Worm (Caenorhabditis elegans) whole organism, young adult: ENCODE data around the gene asp-14.

Experiments
- F10E7.11 ChIP-seq: sonication (generic microtip); optimal IDR thresholded peaks from 2 replicates; lab custom pipeline; 2017; ENCODE audit warnings: mild to moderate bottlenecking, missing genetic modification characterization, moderate library complexity, missing compliant biosample characterization
- F23B12.7 ChIP-seq: sonication (generic microtip); optimal IDR thresholded peaks from 2 replicates; lab custom pipeline; 2017; ENCODE audit warnings: missing genetic modification characterization, mild to moderate bottlenecking, missing compliant biosample characterization, antibody characterized with exemption, moderate library complexity; ENCODE audit not compliant: insufficient read depth
- Y79H2A.3 ChIP-seq: fragments of 200-800 bp; sonication (Bioruptor generic); conservative IDR thresholded peaks from 2 replicates; pipeline ENCODE4 v1.3.6; 2022; ENCODE audit warnings: missing genetic modification reagents, missing genetic modification characterization, missing compliant biosample characterization
- bed-2 ChIP-seq: fragments of 200-800 bp; sonication (Bioruptor generic); IDR thresholded peaks from 2 replicates; pipeline ENCODE4 v1.3.6; 2022; ENCODE audit warnings: missing genetic modification reagents, missing genetic modification characterization, missing compliant biosample characterization
- ceh-58 ChIP-seq: fragments of 200-800 bp; sonication (Bioruptor generic); IDR thresholded peaks from 2 replicates; pipeline ENCODE4 v1.3.6; 2022; ENCODE audit warnings: missing genetic modification characterization, missing compliant biosample characterization
- ceh-91 ChIP-seq: fragments of 200-800 bp; sonication (Bioruptor generic); IDR thresholded peaks from 2 replicates; pipeline ENCODE4 v1.3.6; 2022; ENCODE audit warnings: missing genetic modification reagents, missing genetic modification characterization, missing compliant biosample characterization
- egrh-3 ChIP-seq: fragments of 200-800 bp; sonication (Bioruptor generic); IDR thresholded peaks from 2 replicates; pipeline ENCODE4 v1.3.6; 2022; ENCODE audit warnings: missing genetic modification reagents, missing genetic modification characterization, missing compliant biosample characterization
- lin-35 ChIP-seq, 3 experiments: fragments of 150-350 bp in 2 of 3; sonication (generic microtip) in 1 of 3; optimal IDR thresholded peaks; 2 replicates each; lab custom pipeline; 2014 to 2018; ENCODE audit warnings: missing biosample characterization in 3 of 3, missing genetic modification characterization in 3 of 3, missing genetic modification reagents in 3 of 3
- nhr-27 ChIP-seq: fragments of 200-800 bp; sonication (Bioruptor generic); optimal IDR thresholded peaks from 2 replicates; lab custom pipeline; 2018; ENCODE audit warnings: mild to moderate bottlenecking, missing genetic modification characterization, moderate library complexity, missing compliant biosample characterization
- nhr-90 ChIP-seq: sonication (generic microtip); optimal IDR thresholded peaks from 2 replicates; lab custom pipeline; 2016; ENCODE audit warnings: missing genotype, mild to moderate bottlenecking, missing genetic modification characterization, missing compliant biosample characterization
- snpc-4 ChIP-seq, 5 experiments: fragments of 150-350 bp in 1 of 5; sonication (generic microtip) in 4 of 5; optimal IDR thresholded peaks; 2 replicates each; lab custom pipeline; 2014 to 2018; ENCODE audit warnings: missing genetic modification characterization in 5 of 5, missing biosample characterization in 3 of 5, antibody characterized with exemption in 2 of 5, mild to moderate bottlenecking in 2 of 5, missing compliant biosample characterization in 2 of 5, missing genotype in 2 of 5, moderate library complexity in 2 of 5, missing genetic modification reagents in 1 of 5
- ztf-26 ChIP-seq: sonication (generic microtip); optimal IDR thresholded peaks from 2 replicates; lab custom pipeline; 2017; ENCODE audit warnings: missing genetic modification characterization, missing compliant biosample characterization
- ztf-6 ChIP-seq: fragments of 200-800 bp; sonication (Bioruptor generic); IDR thresholded peaks from 2 replicates; pipeline ENCODE4 v1.3.6; 2022; ENCODE audit warnings: missing genetic modification reagents, missing genetic modification characterization, missing compliant biosample characterization

- TF ChIP-seq F10E7.11 (no peak), ztf-26 (no peak), bed-2 (GFP tag; lab: Robert Waterston, UW) (no peak), ceh-91 (no peak), lin-35 (GFP tag; optimal IDR thresholded peaks at IDR 0.05; lab: Kevin White, UChicago) (no peak), nhr-27 (tag; lab: Kevin White, UChicago) (no peak), ceh-58 (GFP tag; lab: Robert Waterston, UW) (no peak), ztf-6 (GFP tag; lab: Robert Waterston, UW) (no peak), nhr-90 (tag; lab: Kevin White, UChicago) (no peak), F23B12.7 (tag; lab: Kevin White, UChicago) (no peak), Y79H2A.3 (GFP tag; lab: Robert Waterston, UW) (no peak), egrh-3 (no peak), snpc-4 (GFP tag; optimal IDR thresholded peaks at IDR 0.05; lab: Kevin White, UChicago) (no peak), snpc-4 (tag; optimal IDR thresholded peaks at IDR 0.05; lab: Kevin White, UChicago) (no peak)
Measured at ce11 chrX:6461729-6462128, 15.3 kb upstream of the asp-14 start, which contains the start of gene K04E7.1.
